Worm (Caenorhabditis elegans) whole organism, early embryonic: ENCODE results near the gene nkb-3.

Experiments used
- B0310.2 ChIP-seq: sonication (generic microtip); optimal IDR thresholded peaks from 2 replicates; lab custom pipeline; 2016; ENCODE audit warnings: mild to moderate bottlenecking, missing genetic modification characterization, missing compliant biosample characterization
- F13C5.2 ChIP-seq: sonication (generic microtip); optimal IDR thresholded peaks from 2 replicates; lab custom pipeline; 2017; ENCODE audit warnings: mild to moderate bottlenecking, missing genetic modification characterization, inconsistent platforms, missing compliant biosample characterization
- ama-1 ChIP-seq: fragments of 150-350 bp; optimal IDR thresholded peaks from 2 replicates; lab custom pipeline; 2014
- ceh-13 ChIP-seq: fragments of 200-800 bp; sonication (Bioruptor generic); optimal IDR thresholded peaks from 2 replicates; lab custom pipeline; 2018; ENCODE audit warnings: mild to moderate bottlenecking, missing genetic modification characterization, missing compliant biosample characterization
- ceh-36 ChIP-seq: sonication (generic microtip); optimal IDR thresholded peaks from 2 replicates; lab custom pipeline; 2016; ENCODE audit warnings: missing genetic modification characterization, inconsistent platforms, missing compliant biosample characterization
- ets-7 ChIP-seq: sonication (generic microtip); optimal IDR thresholded peaks from 2 replicates; lab custom pipeline; 2016; ENCODE audit warnings: missing genotype, missing genetic modification characterization, missing compliant biosample characterization
- hmbx-1 ChIP-seq: sonication (generic microtip); optimal IDR thresholded peaks from 2 replicates; lab custom pipeline; 2016; ENCODE audit warnings: mild to moderate bottlenecking, missing genetic modification characterization, missing compliant biosample characterization
- hnd-1 ChIP-seq: sonication (generic microtip); optimal IDR thresholded peaks from 2 replicates; lab custom pipeline; 2016; ENCODE audit warnings: missing genetic modification characterization, missing compliant biosample characterization
- pes-1 ChIP-seq: fragments of 200-800 bp; sonication (Bioruptor generic); IDR thresholded peaks from 2 replicates; pipeline ENCODE4 v1.3.6; 2022; ENCODE audit warnings: missing genetic modification reagents, missing genetic modification characterization, missing compliant biosample characterization
- scrt-1 ChIP-seq: fragments of 200-800 bp; sonication (Bioruptor generic); IDR thresholded peaks from 2 replicates; pipeline ENCODE4 v1.3.6; 2022; ENCODE audit warnings: missing genetic modification characterization, missing compliant biosample characterization
- sea-1 ChIP-seq: fragments of 200-800 bp; sonication (Bioruptor generic); conservative IDR thresholded peaks from 2 replicates; pipeline ENCODE4 v1.3.6; 2022; ENCODE audit warnings: missing genetic modification characterization, missing compliant biosample characterization
- tbx-37 ChIP-seq: fragments of 200-800 bp; sonication (Bioruptor generic); conservative IDR thresholded peaks from 2 replicates; pipeline ENCODE4 v1.3.6; 2022; ENCODE audit warnings: missing genetic modification reagents, missing genetic modification characterization, missing compliant biosample characterization
- tra-4 ChIP-seq: sonication (generic microtip); optimal IDR thresholded peaks from 2 replicates; lab custom pipeline; 2017; ENCODE audit warnings: missing genetic modification characterization, missing compliant biosample characterization

- TF ChIP-seq ama-1 (lab: Kevin White, UChicago) (no peak), ets-7 (tag; lab: Kevin White, UChicago) (no peak), B0310.2 (tag; lab: Kevin White, UChicago) (no peak), tbx-37 (GFP tag; lab: Robert Waterston, UW) (no peak), ceh-36 (tag; lab: Kevin White, UChicago) (no peak), hnd-1 (tag; lab: Kevin White, UChicago) (no peak), ceh-13 (no peak), hmbx-1 (tag; lab: Kevin White, UChicago) (no peak), tra-4 (tag; lab: Kevin White, UChicago) (no peak), F13C5.2 (tag; lab: Kevin White, UChicago) (no peak), pes-1 (GFP tag; lab: Robert Waterston, UW) (no peak), sea-1 (no peak), scrt-1 (no peak)
Observed at ce11 chrX:13793525-13793924, 23.2 kb upstream of the nkb-3 start, which contains the start of gene ZK1086.2.
